Worm (Caenorhabditis elegans) whole organism, L4 larva: ENCODE data around the gene F59E11.6.

Experiments
- F44E2.7 ChIP-seq: fragments of 200-800 bp; sonication (Bioruptor generic); IDR thresholded peaks from 2 replicates; pipeline ENCODE4 v2.1.2; 2022; ENCODE audit warnings: missing genetic modification characterization, missing compliant biosample characterization
- R02D3.7 ChIP-seq: fragments of 150-350 bp; sonication (generic microtip); optimal IDR thresholded peaks from 3 replicates; lab custom pipeline; 2014; ENCODE audit warnings: missing biosample characterization, missing genetic modification characterization
- T20F7.1 ChIP-seq: fragments of 200-800 bp; sonication (Bioruptor generic); optimal IDR thresholded peaks from 2 replicates; lab custom pipeline; 2018; ENCODE audit warnings: mild to moderate bottlenecking, missing genetic modification characterization, missing compliant biosample characterization
- Y105C5A.15 ChIP-seq: fragments of 200-800 bp; sonication (Bioruptor generic); IDR thresholded peaks from 2 replicates; pipeline ENCODE4 v1.3.6; 2022; ENCODE audit warnings: missing genetic modification characterization, missing compliant biosample characterization
- ZK546.5 ChIP-seq, 2 experiments: sonication (generic microtip); optimal IDR thresholded peaks; 2 replicates each; lab custom pipeline; 2017; ENCODE audit warnings: missing biosample characterization in 2 of 2, missing genetic modification characterization in 2 of 2
- aly-2 ChIP-seq: sonication (generic microtip); optimal IDR thresholded peaks from 2 replicates; lab custom pipeline; 2018; ENCODE audit warnings: missing biosample characterization, missing genetic modification characterization
- attf-4 ChIP-seq: sonication (generic microtip); optimal IDR thresholded peaks from 3 replicates; lab custom pipeline; 2017; ENCODE audit warnings: missing biosample characterization, missing genetic modification characterization
- ceh-20 ChIP-seq: fragments of 200-800 bp; sonication (Bioruptor generic); IDR thresholded peaks from 2 replicates; pipeline ENCODE4 v1.3.6; 2022; ENCODE audit warnings: missing genetic modification reagents, missing genetic modification characterization, missing compliant biosample characterization
- ceh-82 ChIP-seq: sonication (generic microtip); optimal IDR thresholded peaks from 2 replicates; lab custom pipeline; 2017; ENCODE audit warnings: missing biosample characterization, missing genetic modification characterization
- daf-12 ChIP-seq: fragments of 150-350 bp; optimal IDR thresholded peaks from 2 replicates; lab custom pipeline; 2014; ENCODE audit warnings: missing biosample characterization, missing genetic modification reagents, missing genetic modification characterization
- daf-16 ChIP-seq, 3 experiments: sonication (generic microtip); optimal IDR thresholded peaks; 2 replicates each; lab custom pipeline; 2016 to 2017; ENCODE audit warnings: missing genetic modification characterization in 3 of 3, missing genetic modification reagents in 3 of 3, mild to moderate bottlenecking in 2 of 3, missing compliant biosample characterization in 2 of 3, missing biosample characterization in 1 of 3, moderate library complexity in 1 of 3
- daf-8 ChIP-seq: fragments of 200-800 bp; sonication (Bioruptor generic); IDR thresholded peaks from 2 replicates; pipeline ENCODE4 v1.3.6; 2022; ENCODE audit warnings: missing genetic modification characterization, missing compliant biosample characterization
- dmd-8 ChIP-seq: fragments of 200-800 bp; sonication (Bioruptor generic); IDR thresholded peaks from 2 replicates; pipeline ENCODE4 v1.3.6; 2022; ENCODE audit warnings: missing genetic modification characterization, missing compliant biosample characterization
- duxl-1 ChIP-seq: sonication (generic microtip); optimal IDR thresholded peaks from 2 replicates; lab custom pipeline; 2016; ENCODE audit warnings: mild to moderate bottlenecking, missing genetic modification characterization, moderate library complexity, missing compliant biosample characterization; ENCODE audit not compliant: poor library complexity
- dve-1 ChIP-seq: sonication (generic microtip); optimal IDR thresholded peaks from 2 replicates; lab custom pipeline; 2017; ENCODE audit warnings: antibody characterized with exemption, mild to moderate bottlenecking, missing genetic modification characterization, missing compliant biosample characterization; ENCODE audit not compliant: insufficient read depth
- hlh-11 ChIP-seq: fragments of 200-800 bp; sonication (Bioruptor generic); optimal IDR thresholded peaks from 2 replicates; lab custom pipeline; 2018; ENCODE audit warnings: mild to moderate bottlenecking, missing genetic modification characterization, missing compliant biosample characterization
- jun-1 ChIP-seq: fragments of 150-350 bp; optimal IDR thresholded peaks from 2 replicates; lab custom pipeline; 2014; ENCODE audit warnings: missing biosample characterization, missing genetic modification reagents, missing genetic modification characterization
- lin-1 ChIP-seq: fragments of 200-800 bp; sonication (Bioruptor generic); IDR thresholded peaks from 2 replicates; pipeline ENCODE4 v1.3.6; 2022; ENCODE audit warnings: missing genetic modification reagents, missing genetic modification characterization, missing compliant biosample characterization
- lin-15B ChIP-seq: fragments of 150-350 bp; sonication (generic microtip); optimal IDR thresholded peaks from 3 replicates; lab custom pipeline; 2014; ENCODE audit warnings: missing biosample characterization, missing genetic modification characterization
- lin-29 ChIP-seq: fragments of 200-800 bp; sonication (Bioruptor generic); IDR thresholded peaks from 2 replicates; pipeline ENCODE4 v1.3.6; 2022; ENCODE audit warnings: missing genetic modification reagents, missing genetic modification characterization, missing compliant biosample characterization
- lin-38 ChIP-seq: fragments of 200-800 bp; sonication (Bioruptor generic); IDR thresholded peaks from 2 replicates; pipeline ENCODE4 v1.3.6; 2022; ENCODE audit warnings: missing genetic modification reagents, missing genetic modification characterization, missing compliant biosample characterization
- lin-39 ChIP-seq: fragments of 150-350 bp; optimal IDR thresholded peaks from 2 replicates; lab custom pipeline; 2014; ENCODE audit warnings: missing biosample characterization, missing genetic modification reagents, missing genetic modification characterization
- madf-5 ChIP-seq, 2 experiments: fragments of 200-800 bp; sonication (Bioruptor generic); IDR thresholded peaks; 2 replicates each; pipeline ENCODE4 v1.3.6; 2022; ENCODE audit warnings: missing compliant biosample characterization in 2 of 2, missing genetic modification characterization in 2 of 2
- mdl-1 ChIP-seq, 2 experiments: fragments of 150-350 bp in 1 of 2; sonication (generic microtip) in 1 of 2; optimal IDR thresholded peaks; 2 replicates each; lab custom pipeline; 2014 to 2017; ENCODE audit warnings: missing biosample characterization in 2 of 2, missing genetic modification characterization in 2 of 2
- mdt-29 ChIP-seq: fragments of 200-800 bp; sonication (Bioruptor generic); IDR thresholded peaks from 2 replicates; pipeline ENCODE4 v1.3.6; 2022; ENCODE audit warnings: missing genetic modification reagents, missing genetic modification characterization, missing compliant biosample characterization
- mep-1 ChIP-seq: fragments of 150-350 bp; sonication (generic microtip); optimal IDR thresholded peaks from 3 replicates; lab custom pipeline; 2014; ENCODE audit warnings: missing biosample characterization, missing genetic modification characterization
- mes-2 ChIP-seq: sonication (generic microtip); optimal IDR thresholded peaks from 2 replicates; lab custom pipeline; 2016; ENCODE audit warnings: missing genotype, mild to moderate bottlenecking, missing genetic modification characterization, missing compliant biosample characterization; ENCODE audit not compliant: poor library complexity, severe bottlenecking
- mxl-2 ChIP-seq: fragments of 200-800 bp; sonication (Bioruptor generic); conservative IDR thresholded peaks from 2 replicates; pipeline ENCODE4 v1.3.6; 2022; ENCODE audit warnings: missing genetic modification reagents, missing genetic modification characterization, missing compliant biosample characterization
- mxl-3 ChIP-seq: fragments of 200-800 bp; sonication (Bioruptor generic); optimal IDR thresholded peaks from 2 replicates; lab custom pipeline; 2018; ENCODE audit warnings: mild to moderate bottlenecking, missing genetic modification characterization, missing compliant biosample characterization
- nhr-102 ChIP-seq: sonication (generic microtip); optimal IDR thresholded peaks from 2 replicates; lab custom pipeline; 2016; ENCODE audit warnings: mild to moderate bottlenecking, missing genetic modification characterization, moderate library complexity, missing compliant biosample characterization
- nhr-11 ChIP-seq: fragments of 150-350 bp; optimal IDR thresholded peaks from 2 replicates; lab custom pipeline; 2014; ENCODE audit warnings: missing biosample characterization, missing genetic modification characterization
- nhr-111 ChIP-seq: fragments of 200-800 bp; sonication (Bioruptor generic); optimal IDR thresholded peaks from 2 replicates; lab custom pipeline; 2018; ENCODE audit warnings: mild to moderate bottlenecking, missing genetic modification characterization, missing compliant biosample characterization
- nhr-25 ChIP-seq: sonication (generic microtip); optimal IDR thresholded peaks from 2 replicates; lab custom pipeline; 2017; ENCODE audit warnings: missing genetic modification characterization, mild to moderate bottlenecking, missing compliant biosample characterization, antibody characterized with exemption, moderate library complexity, borderline replicate concordance; ENCODE audit not compliant: insufficient read depth
- nhr-28 ChIP-seq: fragments of 150-350 bp; optimal IDR thresholded peaks from 2 replicates; lab custom pipeline; 2014; ENCODE audit warnings: missing biosample characterization, missing genetic modification characterization
- nhr-48 ChIP-seq: sonication (generic microtip); optimal IDR thresholded peaks from 2 replicates; lab custom pipeline; 2016; ENCODE audit warnings: mild to moderate bottlenecking, missing genetic modification characterization, missing compliant biosample characterization
- nhr-77 ChIP-seq: fragments of 150-350 bp; optimal IDR thresholded peaks from 2 replicates; lab custom pipeline; 2014; ENCODE audit warnings: missing biosample characterization, missing genetic modification characterization
- php-3 ChIP-seq: fragments of 200-800 bp; sonication (Bioruptor generic); IDR thresholded peaks from 2 replicates; pipeline ENCODE4 v1.3.6; 2022; ENCODE audit warnings: missing genetic modification reagents, missing genetic modification characterization, missing compliant biosample characterization
- pqm-1 ChIP-seq: sonication (generic microtip); optimal IDR thresholded peaks from 2 replicates; lab custom pipeline; 2017; ENCODE audit warnings: missing biosample characterization, missing genetic modification characterization
- rbr-2 ChIP-seq: sonication (generic microtip); optimal IDR thresholded peaks from 2 replicates; lab custom pipeline; 2016; ENCODE audit warnings: missing genotype, missing genetic modification characterization, missing compliant biosample characterization
- sdz-12 ChIP-seq: fragments of 200-800 bp; sonication (Bioruptor generic); optimal IDR thresholded peaks from 2 replicates; lab custom pipeline; 2018; ENCODE audit warnings: mild to moderate bottlenecking, missing genetic modification characterization, missing compliant biosample characterization
- set-16 ChIP-seq: fragments of 200-800 bp; sonication (Bioruptor generic); IDR thresholded peaks from 2 replicates; pipeline ENCODE4 v1.3.6; 2022; ENCODE audit warnings: missing genetic modification reagents, missing genetic modification characterization, missing compliant biosample characterization
- snpc-4 ChIP-seq: fragments of 150-350 bp; optimal IDR thresholded peaks from 2 replicates; lab custom pipeline; 2014; ENCODE audit warnings: missing biosample characterization, missing genetic modification characterization
- spr-1 ChIP-seq: sonication (generic microtip); optimal IDR thresholded peaks from 2 replicates; lab custom pipeline; 2016; ENCODE audit warnings: mild to moderate bottlenecking, missing genetic modification characterization, missing compliant biosample characterization
- spr-3 ChIP-seq: fragments of 200-800 bp; sonication (Bioruptor generic); optimal IDR thresholded peaks from 2 replicates; lab custom pipeline; 2018; ENCODE audit warnings: mild to moderate bottlenecking, missing genetic modification characterization, missing compliant biosample characterization
- tra-1 ChIP-seq: fragments of 200-800 bp; sonication (Bioruptor generic); IDR thresholded peaks from 2 replicates; pipeline ENCODE4 v1.3.6; 2022; ENCODE audit warnings: missing genetic modification reagents, missing genetic modification characterization, missing compliant biosample characterization
- unc-130 ChIP-seq: sonication (generic microtip); optimal IDR thresholded peaks from 2 replicates; lab custom pipeline; 2016; ENCODE audit warnings: missing genetic modification reagents, missing genetic modification characterization, missing compliant biosample characterization
- unc-39 ChIP-seq: sonication (generic microtip); optimal IDR thresholded peaks from 2 replicates; lab custom pipeline; 2017; ENCODE audit warnings: missing biosample characterization, missing genetic modification characterization
- vab-7 ChIP-seq: fragments of 200-800 bp; sonication (Bioruptor generic); IDR thresholded peaks from 2 replicates; pipeline ENCODE4 v1.3.6; 2022; ENCODE audit warnings: missing genetic modification reagents, missing genetic modification characterization, missing compliant biosample characterization
- zfp-2 ChIP-seq: sonication (generic microtip); optimal IDR thresholded peaks from 2 replicates; lab custom pipeline; 2016; ENCODE audit warnings: mild to moderate bottlenecking, missing genetic modification characterization, missing compliant biosample characterization
- zfp-3 ChIP-seq: fragments of 200-800 bp; sonication (Bioruptor generic); conservative IDR thresholded peaks from 2 replicates; pipeline ENCODE4 v1.3.6; 2022; ENCODE audit warnings: missing genetic modification reagents, missing genetic modification characterization, missing compliant biosample characterization
- zip-11 ChIP-seq: fragments of 200-800 bp; sonication (Bioruptor generic); IDR thresholded peaks from 2 replicates; pipeline ENCODE4 v1.3.6; 2022; ENCODE audit warnings: missing genetic modification characterization, missing compliant biosample characterization

The F59E11.6 gene

ce11 chrV:8948996-8949395, 42.6 kb upstream of the F59E11.6 start:
- TF ChIP-seq daf-8, result no peak
- no peak for TF ChIP-seq ceh-82
- TF ChIP-seq daf-16 (GFP tag; optimal IDR thresholded peaks at IDR 0.05; lab: Kevin White, UChicago), result no peak
- peak; percentile 68 for TF ChIP-seq daf-16 (tag; optimal IDR thresholded peaks at IDR 0.05; lab: Kevin White, UChicago)
- TF ChIP-seq zip-11, result no peak
- TF ChIP-seq unc-39 (tag; lab: Kevin White, UChicago), result no peak
- TF ChIP-seq aly-2 (tag; lab: Kevin White, UChicago), result no peak
- no peak for TF ChIP-seq T20F7.1 (GFP tag; lab: Kevin White, UChicago)
- TF ChIP-seq dve-1 (tag; lab: Kevin White, UChicago), result peak; percentile 72
- TF ChIP-seq hlh-11 (tag; lab: Kevin White, UChicago), result peak; percentile 80
- TF ChIP-seq Y105C5A.15 (GFP tag; lab: Robert Waterston, UW), result no peak
- peak; percentile 43 for TF ChIP-seq nhr-28
- TF ChIP-seq jun-1 (tag; lab: Kevin White, UChicago), result no peak
- no peak for TF ChIP-seq nhr-25 (tag; lab: Kevin White, UChicago)
- no peak for TF ChIP-seq attf-4 (tag; lab: Kevin White, UChicago)
- no peak for TF ChIP-seq set-16 (GFP tag; lab: Robert Waterston, UW)
- no peak for TF ChIP-seq vab-7 (GFP tag; lab: Robert Waterston, UW)
- TF ChIP-seq nhr-77 (tag; lab: Kevin White, UChicago), result no peak
- TF ChIP-seq spr-3 (GFP tag; lab: Kevin White, UChicago), result no peak
- TF ChIP-seq nhr-48 (tag; lab: Kevin White, UChicago), result no peak
- peak; percentile 75 for TF ChIP-seq php-3
- TF ChIP-seq ZK546.5 (tag; optimal IDR thresholded peaks at IDR 0.05; lab: Kevin White, UChicago), result no peak
- TF ChIP-seq F44E2.7 (GFP tag; lab: Robert Waterston, UW), result no peak
- no peak for TF ChIP-seq zfp-2 (tag; lab: Kevin White, UChicago)
- TF ChIP-seq ceh-20, result no peak
- TF ChIP-seq rbr-2 (tag; lab: Kevin White, UChicago), result no peak
- TF ChIP-seq mdl-1 (tag; optimal IDR thresholded peaks at IDR 0.05; lab: Kevin White, UChicago), result peak in 1 of 2 experiments; percentile 30
- TF ChIP-seq lin-1 (GFP tag; lab: Robert Waterston, UW), result peak; percentile 72; the same call in 1 of the 2 replicates
- TF ChIP-seq mep-1, result no peak
- TF ChIP-seq lin-38 (GFP tag; lab: Robert Waterston, UW), result no peak
- 0 out of 2 replicates have a peak, but pooled peaks have one; percentile 52 for TF ChIP-seq tra-1
- peak; percentile 34 for TF ChIP-seq mxl-3 (GFP tag; lab: Kevin White, UChicago)
- TF ChIP-seq dmd-8 (GFP tag; lab: Robert Waterston, UW), result no peak
- no peak for TF ChIP-seq unc-130 (GFP tag; lab: Kevin White, UChicago)
- no peak for TF ChIP-seq lin-29 (GFP tag; lab: Robert Waterston, UW)
- peak; percentile 6 for TF ChIP-seq nhr-102 (tag; lab: Kevin White, UChicago)
- TF ChIP-seq mdt-29 (GFP tag; lab: Robert Waterston, UW), result no peak
- TF ChIP-seq mxl-2 (GFP tag; lab: Robert Waterston, UW), result no peak
- no peak for TF ChIP-seq lin-39 (tag; lab: Kevin White, UChicago)
- TF ChIP-seq R02D3.7 (tag; lab: Kevin White, UChicago), result no peak
- TF ChIP-seq snpc-4 (tag; lab: Kevin White, UChicago), result no peak
- no peak for TF ChIP-seq mes-2 (tag; lab: Kevin White, UChicago)
- no peak for TF ChIP-seq madf-5 (GFP tag; IDR thresholded peaks at IDR 0.05; lab: Robert Waterston, UW)
- no peak for TF ChIP-seq nhr-11 (tag; lab: Kevin White, UChicago)
- no peak for TF ChIP-seq lin-15B (tag; lab: Kevin White, UChicago)
- TF ChIP-seq pqm-1 (tag; lab: Kevin White, UChicago), result no peak
- TF ChIP-seq duxl-1, result no peak
- TF ChIP-seq daf-12 (tag; lab: Kevin White, UChicago), result no peak
- no peak for TF ChIP-seq sdz-12 (GFP tag; lab: Kevin White, UChicago)
- TF ChIP-seq zfp-3, result no peak
- no peak for TF ChIP-seq spr-1 (tag; lab: Kevin White, UChicago)
- no peak for TF ChIP-seq nhr-111
